Worm (Caenorhabditis elegans) whole organism, L4 larva: Measurements from ENCODE around the gene eelo-1.

Source experiments
- D1046.2 ChIP-seq: fragments of 200-800 bp; sonication (Bioruptor generic); IDR thresholded peaks from 2 replicates; pipeline ENCODE4 v1.3.6; 2022; ENCODE audit warnings: missing genetic modification characterization, missing compliant biosample characterization
- F44E2.7 ChIP-seq: fragments of 200-800 bp; sonication (Bioruptor generic); IDR thresholded peaks from 2 replicates; pipeline ENCODE4 v2.1.2; 2022; ENCODE audit warnings: missing genetic modification characterization, missing compliant biosample characterization
- R02D3.7 ChIP-seq: fragments of 150-350 bp; sonication (generic microtip); optimal IDR thresholded peaks from 3 replicates; lab custom pipeline; 2014; ENCODE audit warnings: missing biosample characterization, missing genetic modification characterization
- Y105C5A.15 ChIP-seq: fragments of 200-800 bp; sonication (Bioruptor generic); IDR thresholded peaks from 2 replicates; pipeline ENCODE4 v1.3.6; 2022; ENCODE audit warnings: missing genetic modification characterization, missing compliant biosample characterization
- aha-1 ChIP-seq: fragments of 150-350 bp; peaks from one replicate; lab custom pipeline; 2014; ENCODE audit warnings: missing biosample characterization, missing genetic modification characterization
- ama-1 ChIP-seq: fragments of 150-350 bp; optimal IDR thresholded peaks from 2 replicates; lab custom pipeline; 2014; ENCODE audit warnings: inconsistent platforms, mixed read lengths
- attf-4 ChIP-seq: sonication (generic microtip); optimal IDR thresholded peaks from 3 replicates; lab custom pipeline; 2017; ENCODE audit warnings: missing biosample characterization, missing genetic modification characterization
- ceh-20 ChIP-seq: fragments of 200-800 bp; sonication (Bioruptor generic); IDR thresholded peaks from 2 replicates; pipeline ENCODE4 v1.3.6; 2022; ENCODE audit warnings: missing genetic modification reagents, missing genetic modification characterization, missing compliant biosample characterization
- ceh-28 ChIP-seq: fragments of 150-350 bp; optimal IDR thresholded peaks from 2 replicates; lab custom pipeline; 2014; ENCODE audit warnings: missing biosample characterization, missing genetic modification reagents, missing genetic modification characterization
- ces-1 ChIP-seq: fragments of 150-350 bp; sonication (generic microtip); optimal IDR thresholded peaks from 4 replicates; lab custom pipeline; 2014; ENCODE audit warnings: missing biosample characterization, missing genetic modification reagents, missing genetic modification characterization
- ctbp-1 ChIP-seq: fragments of 200-800 bp; sonication (Bioruptor generic); IDR thresholded peaks from 2 replicates; pipeline ENCODE4 v1.3.6; 2022; ENCODE audit warnings: missing genetic modification reagents, missing genetic modification characterization, missing compliant biosample characterization
- dmd-6 ChIP-seq: fragments of 200-800 bp; sonication (Bioruptor generic); IDR thresholded peaks from 2 replicates; pipeline ENCODE4 v1.3.6; 2022; ENCODE audit warnings: missing genetic modification reagents, missing genetic modification characterization, missing compliant biosample characterization
- dmd-8 ChIP-seq: fragments of 200-800 bp; sonication (Bioruptor generic); IDR thresholded peaks from 2 replicates; pipeline ENCODE4 v1.3.6; 2022; ENCODE audit warnings: missing genetic modification characterization, missing compliant biosample characterization
- dpl-1 ChIP-seq: fragments of 150-350 bp; optimal IDR thresholded peaks from 2 replicates; lab custom pipeline; 2014; ENCODE audit warnings: missing biosample characterization, missing genetic modification reagents, missing genetic modification characterization
- duxl-1 ChIP-seq: sonication (generic microtip); optimal IDR thresholded peaks from 2 replicates; lab custom pipeline; 2016; ENCODE audit warnings: mild to moderate bottlenecking, missing genetic modification characterization, moderate library complexity, missing compliant biosample characterization; ENCODE audit not compliant: poor library complexity
- dve-1 ChIP-seq: sonication (generic microtip); optimal IDR thresholded peaks from 2 replicates; lab custom pipeline; 2017; ENCODE audit warnings: antibody characterized with exemption, mild to moderate bottlenecking, missing genetic modification characterization, missing compliant biosample characterization; ENCODE audit not compliant: insufficient read depth
- gei-8 ChIP-seq: fragments of 200-800 bp; sonication (Bioruptor generic); optimal IDR thresholded peaks from 2 replicates; lab custom pipeline; 2018; ENCODE audit warnings: mild to moderate bottlenecking, missing genetic modification characterization, missing compliant biosample characterization
- hif-1 ChIP-seq, 2 experiments: sonication (generic microtip); optimal IDR thresholded peaks; 2 replicates each; lab custom pipeline; 2016 to 2017; ENCODE audit warnings: missing compliant biosample characterization in 2 of 2, missing genetic modification characterization in 2 of 2, missing genetic modification reagents in 2 of 2, missing genotype in 2 of 2, mild to moderate bottlenecking in 1 of 2
- hlh-30 ChIP-seq: sonication (generic microtip); optimal IDR thresholded peaks from 2 replicates; lab custom pipeline; 2017; ENCODE audit warnings: antibody characterized with exemption, mild to moderate bottlenecking, missing genetic modification characterization, missing compliant biosample characterization; ENCODE audit not compliant: insufficient read depth
- jun-1 ChIP-seq: fragments of 150-350 bp; optimal IDR thresholded peaks from 2 replicates; lab custom pipeline; 2014; ENCODE audit warnings: missing biosample characterization, missing genetic modification reagents, missing genetic modification characterization
- lim-7 ChIP-seq: fragments of 200-800 bp; sonication (Bioruptor generic); IDR thresholded peaks from 2 replicates; pipeline ENCODE4 v1.3.6; 2022; ENCODE audit warnings: missing genetic modification characterization, missing compliant biosample characterization
- lin-1 ChIP-seq: fragments of 200-800 bp; sonication (Bioruptor generic); IDR thresholded peaks from 2 replicates; pipeline ENCODE4 v1.3.6; 2022; ENCODE audit warnings: missing genetic modification reagents, missing genetic modification characterization, missing compliant biosample characterization
- lin-29 ChIP-seq: fragments of 200-800 bp; sonication (Bioruptor generic); IDR thresholded peaks from 2 replicates; pipeline ENCODE4 v1.3.6; 2022; ENCODE audit warnings: missing genetic modification reagents, missing genetic modification characterization, missing compliant biosample characterization
- lin-38 ChIP-seq: fragments of 200-800 bp; sonication (Bioruptor generic); IDR thresholded peaks from 2 replicates; pipeline ENCODE4 v1.3.6; 2022; ENCODE audit warnings: missing genetic modification reagents, missing genetic modification characterization, missing compliant biosample characterization
- lsy-2 ChIP-seq, 2 experiments: fragments of 150-350 bp in 1 of 2; sonication (generic microtip) in 1 of 2; optimal IDR thresholded peaks; 2 replicates each; lab custom pipeline; 2014 to 2017; ENCODE audit warnings: missing biosample characterization in 2 of 2, missing genetic modification characterization in 2 of 2
- madf-9 ChIP-seq: fragments of 200-800 bp; sonication (Bioruptor generic); conservative IDR thresholded peaks from 2 replicates; pipeline ENCODE4 v1.3.6; 2022; ENCODE audit warnings: missing genetic modification reagents, missing genetic modification characterization, missing compliant biosample characterization
- mep-1 ChIP-seq: fragments of 150-350 bp; sonication (generic microtip); optimal IDR thresholded peaks from 3 replicates; lab custom pipeline; 2014; ENCODE audit warnings: missing biosample characterization, missing genetic modification characterization
- nhr-111 ChIP-seq: fragments of 200-800 bp; sonication (Bioruptor generic); optimal IDR thresholded peaks from 2 replicates; lab custom pipeline; 2018; ENCODE audit warnings: mild to moderate bottlenecking, missing genetic modification characterization, missing compliant biosample characterization
- nhr-237 ChIP-seq: sonication (generic microtip); optimal IDR thresholded peaks from 2 replicates; lab custom pipeline; 2017; ENCODE audit warnings: missing biosample characterization, missing genetic modification characterization
- nhr-25 ChIP-seq: sonication (generic microtip); optimal IDR thresholded peaks from 2 replicates; lab custom pipeline; 2017; ENCODE audit warnings: missing genetic modification characterization, mild to moderate bottlenecking, missing compliant biosample characterization, antibody characterized with exemption, moderate library complexity, borderline replicate concordance; ENCODE audit not compliant: insufficient read depth
- nhr-41 ChIP-seq: fragments of 200-800 bp; sonication (Bioruptor generic); IDR thresholded peaks from 2 replicates; pipeline ENCODE4 v1.3.6; 2022; ENCODE audit warnings: missing genetic modification reagents, missing genetic modification characterization, missing compliant biosample characterization
- nhr-42 ChIP-seq: fragments of 200-800 bp; sonication (Bioruptor generic); IDR thresholded peaks from 2 replicates; pipeline ENCODE4 v1.3.6; 2022; ENCODE audit warnings: missing genetic modification characterization, missing compliant biosample characterization
- nhr-76 ChIP-seq: fragments of 150-350 bp; optimal IDR thresholded peaks from 2 replicates; lab custom pipeline; 2014; ENCODE audit warnings: missing biosample characterization, missing genetic modification characterization
- php-3 ChIP-seq: fragments of 200-800 bp; sonication (Bioruptor generic); IDR thresholded peaks from 2 replicates; pipeline ENCODE4 v1.3.6; 2022; ENCODE audit warnings: missing genetic modification reagents, missing genetic modification characterization, missing compliant biosample characterization
- rbr-2 ChIP-seq: sonication (generic microtip); optimal IDR thresholded peaks from 2 replicates; lab custom pipeline; 2016; ENCODE audit warnings: missing genotype, missing genetic modification characterization, missing compliant biosample characterization
- saeg-2 ChIP-seq: fragments of 200-800 bp; sonication (Bioruptor generic); IDR thresholded peaks from 2 replicates; pipeline ENCODE4 v1.3.6; 2022; ENCODE audit warnings: missing genetic modification reagents, missing genetic modification characterization, missing compliant biosample characterization
- set-16 ChIP-seq: fragments of 200-800 bp; sonication (Bioruptor generic); IDR thresholded peaks from 2 replicates; pipeline ENCODE4 v1.3.6; 2022; ENCODE audit warnings: missing genetic modification reagents, missing genetic modification characterization, missing compliant biosample characterization
- spr-1 ChIP-seq: sonication (generic microtip); optimal IDR thresholded peaks from 2 replicates; lab custom pipeline; 2016; ENCODE audit warnings: mild to moderate bottlenecking, missing genetic modification characterization, missing compliant biosample characterization
- unc-39 ChIP-seq: sonication (generic microtip); optimal IDR thresholded peaks from 2 replicates; lab custom pipeline; 2017; ENCODE audit warnings: missing biosample characterization, missing genetic modification characterization
- zag-1 ChIP-seq: fragments of 150-350 bp; optimal IDR thresholded peaks from 2 replicates; lab custom pipeline; 2014; ENCODE audit warnings: missing biosample characterization, missing genetic modification characterization
- zip-11 ChIP-seq: fragments of 200-800 bp; sonication (Bioruptor generic); IDR thresholded peaks from 2 replicates; pipeline ENCODE4 v1.3.6; 2022; ENCODE audit warnings: missing genetic modification characterization, missing compliant biosample characterization

The eelo-1 gene

DNA sequence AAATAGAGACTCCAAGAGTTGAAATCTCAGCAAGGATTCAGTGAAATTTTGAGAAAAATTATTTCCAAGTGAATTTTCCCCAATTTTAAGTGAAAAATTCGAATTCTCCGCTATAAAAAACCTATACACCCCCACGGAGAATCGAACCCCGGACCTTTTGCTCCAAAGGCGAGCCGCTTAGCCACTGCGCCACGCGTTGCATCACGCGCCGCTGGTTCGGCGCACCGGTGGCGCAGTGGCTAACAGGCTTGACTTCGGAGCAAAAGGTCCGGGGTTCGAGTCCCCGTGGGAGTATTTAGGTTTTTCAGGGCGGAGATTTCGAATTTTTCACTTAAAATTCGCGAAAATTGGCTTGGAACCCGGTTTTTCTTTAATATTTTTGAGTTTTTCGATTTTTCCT, 17.3 kb upstream of the eelo-1 start:
- TF ChIP-seq hlh-30 (tag; lab: Kevin White, UChicago) (no peak), set-16 (peak; percentile 77), zag-1 (tag; lab: Kevin White, UChicago) (no peak), lin-38 (GFP tag; lab: Robert Waterston, UW) (0 out of 2 replicates have a peak, but pooled peaks have one; percentile 14), madf-9 (GFP tag; lab: Robert Waterston, UW) (no peak), Y105C5A.15 (0 out of 2 replicates have a peak, but pooled peaks have one; percentile 11), rbr-2 (tag; lab: Kevin White, UChicago) (no peak), dve-1 (no peak)
- TF ChIP-seq, all 104 proteins: peak for 3

- no peak for TF ChIP-seq dmd-8
- no peak for TF ChIP-seq nhr-111
- TF ChIP-seq dpl-1 (GFP tag; lab: Kevin White, UChicago), result no peak
- TF ChIP-seq nhr-237 (tag; lab: Kevin White, UChicago), result no peak
- no peak for TF ChIP-seq zag-1 (tag; lab: Kevin White, UChicago)
- TF ChIP-seq lin-29 (GFP tag; lab: Robert Waterston, UW), result no peak
- TF ChIP-seq dmd-6 (GFP tag; lab: Robert Waterston, UW), result no peak
- no peak for TF ChIP-seq rbr-2 (tag; lab: Kevin White, UChicago)
- no peak for TF ChIP-seq madf-9 (GFP tag; lab: Robert Waterston, UW)
- no peak for TF ChIP-seq R02D3.7 (tag; lab: Kevin White, UChicago)
- no peak for TF ChIP-seq nhr-76 (tag; lab: Kevin White, UChicago)
Measured at ce11 chrIII:1570006-1570405, 11.7 kb upstream of the eelo-1 start, which contains the start of gene rep-1. Gene rep-1 (plus strand): TSS chrIII:1570306.

DNA sequence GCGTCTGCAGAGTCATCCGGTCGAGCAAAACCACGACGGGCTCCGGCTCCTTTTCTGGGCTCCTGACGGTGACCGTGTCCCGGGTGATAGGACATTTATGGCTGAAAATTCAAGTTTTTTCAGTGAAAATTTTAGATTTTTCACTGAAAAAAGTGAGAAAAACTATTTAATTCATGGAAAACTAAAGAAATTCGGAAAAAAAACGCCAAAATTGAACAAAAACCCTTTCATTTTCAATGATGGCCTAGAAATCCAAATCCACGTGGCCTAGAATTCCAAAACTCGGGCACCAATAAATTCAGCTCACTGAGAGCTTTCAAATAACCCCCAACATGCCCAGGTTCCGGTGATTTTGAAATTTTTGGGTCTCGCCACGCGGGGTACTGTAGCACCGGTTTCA, 4.0 kb downstream of the eelo-1 start, which contains the start of gene ddx-35:
TSS of gene ddx-35 (minus strand) at position 101 of the 400 bp plus-strand sequence.
- TF ChIP-seq madf-9 (GFP tag; lab: Robert Waterston, UW) (no peak), dve-1 (no peak), set-16 (peak; percentile 37; the same call in 1 of the 2 replicates)

DNA sequence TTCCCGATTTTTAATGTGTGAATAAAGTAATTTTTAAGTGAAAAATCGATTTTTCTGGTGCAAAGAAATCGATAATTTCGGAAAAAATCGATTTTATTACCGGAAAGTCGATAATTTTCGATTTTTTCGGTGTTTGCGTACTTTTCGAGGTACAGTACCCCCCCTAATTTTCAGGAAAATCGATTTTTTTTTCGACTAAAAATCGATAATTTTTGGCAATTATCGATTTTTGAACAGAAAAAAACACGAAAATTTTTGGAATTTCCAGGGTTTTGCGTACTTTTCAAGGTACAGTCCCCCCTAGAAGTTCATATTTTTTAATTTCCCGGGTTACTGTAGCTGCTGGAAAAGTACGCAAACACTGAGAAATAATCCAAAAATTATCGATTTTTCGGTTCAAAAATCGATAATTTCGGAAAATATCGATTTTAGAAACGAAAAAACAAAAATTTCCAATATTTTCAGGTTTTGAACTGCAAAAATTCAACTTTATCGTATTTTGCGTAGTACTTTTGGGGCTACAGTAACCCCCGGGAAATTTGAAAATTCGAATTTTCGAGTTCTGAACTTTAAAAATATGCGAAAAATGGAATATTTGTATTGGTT, 14.8 kb downstream of the eelo-1 start:
- TF ChIP-seq ces-1 (GFP tag; lab: Kevin White, UChicago), result no peak
- TF ChIP-seq jun-1 (tag; lab: Kevin White, UChicago), result no peak
- TF ChIP-seq ceh-28, result peak; percentile 89
- TF ChIP-seq saeg-2 (GFP tag; lab: Robert Waterston, UW), result no peak
- TF ChIP-seq nhr-42 (GFP tag; lab: Robert Waterston, UW), result no peak
- TF ChIP-seq nhr-76 (tag; lab: Kevin White, UChicago), result no peak
- no peak for TF ChIP-seq gei-8 (GFP tag; lab: Kevin White, UChicago)
- TF ChIP-seq ctbp-1 (GFP tag; lab: Robert Waterston, UW), result no peak
- no peak for TF ChIP-seq nhr-41 (GFP tag; lab: Robert Waterston, UW)
- no peak for TF ChIP-seq D1046.2 (GFP tag; lab: Robert Waterston, UW)
- peak; percentile 60 for TF ChIP-seq aha-1 (tag; lab: Kevin White, UChicago)
- TF ChIP-seq lim-7 (GFP tag; lab: Robert Waterston, UW), result no peak
- TF ChIP-seq unc-39 (tag; lab: Kevin White, UChicago), result no peak

DNA sequence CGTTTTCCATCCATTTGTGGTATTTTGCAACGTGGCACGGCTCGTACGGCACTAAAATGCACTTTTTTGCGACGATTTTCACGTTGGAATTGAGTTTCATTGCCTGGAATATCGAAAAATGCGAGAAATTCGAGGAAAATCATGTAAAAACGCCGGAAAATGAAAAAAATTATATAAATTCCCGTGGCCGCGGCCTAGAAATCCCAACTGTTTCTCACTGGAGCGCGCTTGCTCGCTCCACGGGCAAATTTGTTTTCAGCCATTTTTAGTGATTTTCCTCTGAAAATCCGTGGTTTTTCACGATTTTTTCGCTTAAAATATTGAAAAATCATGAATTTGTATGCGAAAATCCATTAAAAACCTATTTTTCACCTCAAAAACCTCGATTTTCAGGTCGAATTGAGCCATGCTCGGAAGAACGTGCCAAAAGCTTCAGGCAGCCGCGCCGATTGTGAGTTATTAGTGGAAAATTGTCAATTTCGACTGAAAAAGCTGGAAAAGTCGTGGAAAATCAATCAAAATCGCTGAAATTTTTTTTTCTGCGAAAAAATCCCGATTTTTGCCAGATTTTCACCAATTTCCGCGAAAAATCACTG, 18.1 kb downstream of the eelo-1 start, which contains the start of the genes Y67D2.5 and cisd-3.2:
TSS of gene Y67D2.5 (minus strand) at position 145 of the 596 bp plus-strand sequence.
TSS of gene cisd-3.2 (plus strand) at position 394 of the 596 bp plus-strand sequence.
- TF ChIP-seq ama-1 (lab: Kevin White, UChicago) (no peak), mep-1 (tag; lab: Kevin White, UChicago) (no peak), F44E2.7 (no peak), ces-1 (GFP tag; lab: Kevin White, UChicago) (no peak), php-3 (GFP tag; lab: Robert Waterston, UW) (no peak), nhr-25 (tag; lab: Kevin White, UChicago) (no peak), duxl-1 (tag; lab: Kevin White, UChicago) (no peak), ceh-20 (GFP tag; lab: Robert Waterston, UW) (no peak), hif-1 (tag; optimal IDR thresholded peaks at IDR 0.05; lab: Kevin White, UChicago) (peak in 1 of 2 experiments; percentile 54), attf-4 (no peak), spr-1 (tag; lab: Kevin White, UChicago) (no peak), lin-1 (GFP tag; lab: Robert Waterston, UW) (no peak), rbr-2 (tag; lab: Kevin White, UChicago) (no peak), lsy-2 (tag; optimal IDR thresholded peaks at IDR 0.05; lab: Kevin White, UChicago) (peak in 1 of 2 experiments; percentile 37), hlh-30 (tag; lab: Kevin White, UChicago) (no peak), zip-11 (GFP tag; lab: Robert Waterston, UW) (no peak), nhr-111 (no peak)
